Fruit fly (Drosophila melanogaster) whole organism, embryonic: Measurements from ENCODE around the gene Npc2f.

Experiments
- Awh ChIP-seq: fragments of 200-800 bp; sonication (Bioruptor generic); IDR thresholded peaks from 2 replicates; pipeline ENCODE4, ENCODE4 v1.3.6; 2022; ENCODE audit warnings: missing biosample characterization, missing genetic modification characterization
- Blimp-1 ChIP-seq: fragments of 200-800 bp; sonication (Bioruptor generic); optimal IDR thresholded peaks from 3 replicates; lab custom pipeline; 2018; ENCODE audit warnings: missing biosample characterization, missing genetic modification characterization, mild to moderate bottlenecking, moderate library complexity, missing genetic modification reagents
- CG10321 ChIP-seq: fragments of 200-800 bp; sonication (Bioruptor generic); IDR thresholded peaks from 2 replicates; pipeline ENCODE4 v1.3.6; 2022; ENCODE audit warnings: missing biosample characterization, missing genetic modification characterization
- CG10654 ChIP-seq: fragments of 200-800 bp; sonication (Bioruptor generic); optimal IDR thresholded peaks from 2 replicates; lab custom pipeline; 2016; ENCODE audit warnings: missing biosample characterization, missing genetic modification characterization
- CG11085 ChIP-seq: fragments of 200-800 bp; sonication (Bioruptor generic); IDR thresholded peaks from 2 replicates; pipeline ENCODE4 v1.3.6; 2022; ENCODE audit warnings: missing biosample characterization, missing genetic modification characterization
- CG12071 ChIP-seq: fragments of 200-800 bp; sonication (Bioruptor generic); optimal IDR thresholded peaks from 3 replicates; lab custom pipeline; 2018; ENCODE audit warnings: missing biosample characterization, mild to moderate bottlenecking, missing genetic modification characterization
- CG13296 ChIP-seq: fragments of 200-800 bp; sonication (Bioruptor generic); optimal IDR thresholded peaks from 3 replicates; lab custom pipeline; 2018; ENCODE audit warnings: missing biosample characterization, mild to moderate bottlenecking, missing genetic modification characterization
- CG15073 ChIP-seq: fragments of 200-800 bp; sonication (Bioruptor generic); optimal IDR thresholded peaks from 2 replicates; lab custom pipeline; 2016; ENCODE audit warnings: missing biosample characterization, missing genetic modification characterization
- CG16815 ChIP-seq: fragments of 200-800 bp; sonication (Bioruptor generic); optimal IDR thresholded peaks from 3 replicates; lab custom pipeline; 2017; ENCODE audit warnings: missing biosample characterization, mild to moderate bottlenecking, missing genetic modification characterization
- CG18476 ChIP-seq: fragments of 200-800 bp; sonication (Bioruptor generic); optimal IDR thresholded peaks from 2 replicates; lab custom pipeline; 2016; ENCODE audit warnings: missing biosample characterization, mild to moderate bottlenecking, missing genetic modification characterization
- CG2875 ChIP-seq: fragments of 200-800 bp; sonication (Bioruptor generic); optimal IDR thresholded peaks from 2 replicates; lab custom pipeline; 2017; ENCODE audit warnings: missing biosample characterization, mild to moderate bottlenecking, missing genetic modification characterization, missing genetic modification reagents
- CG32532 ChIP-seq: fragments of 200-800 bp; sonication (Bioruptor generic); IDR thresholded peaks from 2 replicates; pipeline ENCODE4 v1.3.6; 2022; ENCODE audit warnings: missing biosample characterization, missing genetic modification characterization
- CG4360 ChIP-seq: fragments of 200-800 bp; sonication (Bioruptor generic); IDR thresholded peaks from 2 replicates; pipeline ENCODE4 v1.3.6; 2022; ENCODE audit warnings: missing biosample characterization, missing genetic modification characterization
- CG7357 ChIP-seq: fragments of 200-800 bp; sonication (Bioruptor generic); IDR thresholded peaks from 3 replicates; pipeline ENCODE4 v1.3.6; 2022; ENCODE audit warnings: missing biosample characterization, missing genetic modification characterization
- CG8478 ChIP-seq: fragments of >200 bp; optimal IDR thresholded peaks from 2 replicates; lab custom pipeline; 2018
- CHES-1-like ChIP-seq: fragments of 200-800 bp; sonication (Bioruptor generic); optimal IDR thresholded peaks from 2 replicates; lab custom pipeline; 2016; ENCODE audit warnings: missing biosample characterization, missing genetic modification characterization
- Dbx ChIP-seq: fragments of 200-800 bp; sonication (Bioruptor generic); IDR thresholded peaks from 3 replicates; pipeline ENCODE4 v1.3.6; 2022; ENCODE audit warnings: missing biosample characterization, missing genetic modification characterization
- Deaf1 ChIP-seq: fragments of 200-800 bp; optimal IDR thresholded peaks from 3 replicates; lab custom pipeline; 2019; ENCODE audit warnings: missing biosample characterization, mild to moderate bottlenecking, missing genetic modification characterization, moderate library complexity
- Dek ChIP-seq: fragments of 200-800 bp; sonication (Bioruptor generic); optimal IDR thresholded peaks from 3 replicates; lab custom pipeline; 2019; ENCODE audit warnings: missing biosample characterization, mild to moderate bottlenecking, missing genetic modification characterization, moderate library complexity
- Dfd ChIP-seq, 2 experiments: fragments of >200 bp; optimal IDR thresholded peaks; 2 replicates each; lab custom pipeline; 2017; ENCODE audit warnings: missing biosample characterization in 2 of 2, missing genetic modification characterization in 2 of 2
- HLH4C ChIP-seq: fragments of 200-800 bp; sonication (Bioruptor generic); IDR thresholded peaks from 3 replicates; pipeline ENCODE4 v1.3.6; 2022; ENCODE audit warnings: missing biosample characterization, missing genetic modification characterization; ENCODE audit not compliant: partially characterized antibody
- Hey ChIP-seq: fragments of 200-800 bp; sonication (Bioruptor generic); optimal IDR thresholded peaks from 3 replicates; lab custom pipeline; 2018; ENCODE audit warnings: missing biosample characterization, mild to moderate bottlenecking, missing genetic modification characterization
- Jarid2 ChIP-seq: fragments of 200-800 bp; sonication (Bioruptor generic); optimal IDR thresholded peaks from 3 replicates; lab custom pipeline; 2017; ENCODE audit warnings: mild to moderate bottlenecking, missing biosample characterization, missing genetic modification reagents, missing genetic modification characterization
- Opbp ChIP-seq: fragments of 200-800 bp; sonication (Bioruptor generic); IDR thresholded peaks from 3 replicates; pipeline ENCODE4 v1.3.6; 2022; ENCODE audit warnings: missing biosample characterization, missing genetic modification characterization; ENCODE audit not compliant: partially characterized antibody
- Optix ChIP-seq: fragments of 200-800 bp; sonication (Bioruptor generic); IDR thresholded peaks from 3 replicates; pipeline ENCODE4 v1.3.6; 2022; ENCODE audit warnings: missing biosample characterization, missing genetic modification characterization
- Ptx1 ChIP-seq: fragments of 200-800 bp; sonication (Bioruptor generic); IDR thresholded peaks from 2 replicates; pipeline ENCODE4 v1.3.6; 2022; ENCODE audit warnings: missing biosample characterization, missing genetic modification characterization
- Scr ChIP-seq: fragments of 200-800 bp; sonication (Bioruptor generic); IDR thresholded peaks from 2 replicates; pipeline ENCODE4 v1.3.6; 2022; ENCODE audit warnings: missing biosample characterization, missing genetic modification characterization; ENCODE audit not compliant: partially characterized antibody
- TFAM ChIP-seq: fragments of 200-800 bp; sonication (Bioruptor generic); optimal IDR thresholded peaks from 2 replicates; lab custom pipeline; 2017; ENCODE audit warnings: missing biosample characterization, missing genetic modification characterization, inconsistent platforms
- Tbp ChIP-seq: fragments of >200 bp; optimal IDR thresholded peaks from 2 replicates; lab custom pipeline; 2018; ENCODE audit warnings: missing biosample characterization, missing genetic modification characterization
- ab ChIP-seq: fragments of 200-800 bp; sonication (Bioruptor generic); optimal IDR thresholded peaks from 2 replicates; lab custom pipeline; 2016; ENCODE audit warnings: missing biosample characterization, missing genetic modification characterization
- bab2 ChIP-seq: fragments of 200-800 bp; sonication (Bioruptor generic); optimal IDR thresholded peaks from 2 replicates; lab custom pipeline; 2016; ENCODE audit warnings: missing biosample characterization, missing genetic modification characterization
- btn ChIP-seq: fragments of 200-800 bp; sonication (Bioruptor generic); optimal IDR thresholded peaks from 2 replicates; lab custom pipeline; 2016; ENCODE audit warnings: missing biosample characterization, missing genetic modification characterization
- cas ChIP-seq: fragments of 200-800 bp; sonication (Bioruptor generic); IDR thresholded peaks from 2 replicates; pipeline ENCODE4 v1.3.6; 2022; ENCODE audit warnings: missing biosample characterization, missing genetic modification characterization
- crol ChIP-seq: fragments of 200-800 bp; sonication (Bioruptor generic); IDR thresholded peaks from 2 replicates; pipeline ENCODE4 v1.3.6; 2022; ENCODE audit warnings: missing biosample characterization, missing genetic modification characterization
- dpn ChIP-seq, 2 experiments: fragments of 200-800 bp; sonication (Bioruptor generic); optimal IDR thresholded peaks; 3 replicates each; lab custom pipeline; 2016; ENCODE audit warnings: missing biosample characterization in 2 of 2, missing genetic modification characterization in 2 of 2
- en ChIP-seq: fragments of 200-800 bp; sonication (Bioruptor generic); optimal IDR thresholded peaks from 2 replicates; lab custom pipeline; 2016; ENCODE audit warnings: missing biosample characterization, missing genetic modification characterization
- eyg ChIP-seq: fragments of 200-800 bp; sonication (Bioruptor generic); optimal IDR thresholded peaks from 3 replicates; lab custom pipeline; 2016; ENCODE audit warnings: missing biosample characterization, missing genetic modification characterization
- hth ChIP-seq: fragments of >200 bp; optimal IDR thresholded peaks from 2 replicates; lab custom pipeline; 2017; ENCODE audit warnings: inconsistent platforms
- jumu ChIP-seq: fragments of 200-800 bp; sonication (Bioruptor generic); optimal IDR thresholded peaks from 3 replicates; lab custom pipeline; 2016; ENCODE audit warnings: missing biosample characterization, missing genetic modification characterization
- kay ChIP-seq: fragments of 200-800 bp; sonication (Bioruptor generic); optimal IDR thresholded peaks from 2 replicates; lab custom pipeline; 2016; ENCODE audit warnings: missing biosample characterization, missing genetic modification characterization
- mam ChIP-seq: fragments of 200-800 bp; sonication (Bioruptor generic); optimal IDR thresholded peaks from 3 replicates; lab custom pipeline; 2016; ENCODE audit warnings: missing biosample characterization, missing genetic modification characterization
- nom ChIP-seq: fragments of 200-800 bp; sonication (Bioruptor generic); optimal IDR thresholded peaks from 2 replicates; lab custom pipeline; 2017; ENCODE audit warnings: missing biosample characterization, missing genetic modification characterization, mild to moderate bottlenecking, moderate library complexity, missing genetic modification reagents
- onecut ChIP-seq: fragments of 200-800 bp; sonication (Bioruptor generic); IDR thresholded peaks from 2 replicates; pipeline ENCODE4 v1.3.6; 2022; ENCODE audit warnings: missing biosample characterization, missing genetic modification characterization
- p53 ChIP-seq: fragments of 200-800 bp; sonication (Bioruptor generic); optimal IDR thresholded peaks from 2 replicates; lab custom pipeline; 2016; ENCODE audit warnings: missing biosample characterization, missing genetic modification characterization
- peb ChIP-seq: fragments of 200-800 bp; sonication (Bioruptor generic); IDR thresholded peaks from 2 replicates; pipeline ENCODE4 v1.3.6; 2022; ENCODE audit warnings: missing biosample characterization, missing genetic modification characterization
- pum ChIP-seq: fragments of 200-800 bp; sonication (Bioruptor generic); optimal IDR thresholded peaks from 2 replicates; lab custom pipeline; 2016; ENCODE audit warnings: missing biosample characterization, missing genetic modification characterization
- row ChIP-seq: fragments of 200-800 bp; sonication (Bioruptor generic); IDR thresholded peaks from 3 replicates; pipeline ENCODE4 v1.3.6; 2022; ENCODE audit warnings: missing biosample characterization, missing genetic modification characterization
- sc ChIP-seq, 3 experiments: fragments of >200 bp in 2 of 3; fragments of 200-800 bp in 1 of 3; sonication (Bioruptor generic) in 1 of 3; optimal IDR thresholded peaks; 2 replicates in 2 of 3; 3 replicates in 1 of 3; lab custom pipeline; 2017; ENCODE audit warnings: mild to moderate bottlenecking in 1 of 3, missing biosample characterization in 1 of 3, missing genetic modification characterization in 1 of 3, missing genetic modification reagents in 1 of 3
- sr ChIP-seq: fragments of 200-800 bp; sonication (Bioruptor generic); IDR thresholded peaks from 3 replicates; pipeline ENCODE4 v1.3.6; 2022; ENCODE audit warnings: missing biosample characterization, missing genetic modification characterization
- tgo ChIP-seq: fragments of 200-800 bp; sonication (Bioruptor generic); IDR thresholded peaks from 3 replicates; pipeline ENCODE4 v1.3.6; 2022; ENCODE audit warnings: missing biosample characterization, missing genetic modification characterization
- wek ChIP-seq: fragments of 200-800 bp; sonication (Bioruptor generic); optimal IDR thresholded peaks from 3 replicates; lab custom pipeline; 2018; ENCODE audit warnings: missing biosample characterization, mild to moderate bottlenecking, missing genetic modification characterization, moderate library complexity
- zfh1 ChIP-seq: fragments of 200-800 bp; sonication (Bioruptor generic); IDR thresholded peaks from 3 replicates; pipeline ENCODE4 v1.3.6; 2022; ENCODE audit warnings: missing biosample characterization, missing genetic modification characterization

Npc2f gene

dm6 chr3R:24169362-24169761 is 31.7 kb downstream of the Npc2f start, which contains the start of gene CG5510 (continued):
- TF ChIP-seq wek (GFP tag; lab: Kevin White, UChicago) (no peak), zfh1 (GFP tag; lab: Robert Waterston, UW) (0 out of 3 replicates have a peak, but pooled peaks have one; percentile 42), sr (GFP tag; lab: Robert Waterston, UW) (no peak), Dek (tag; lab: Kevin White, UChicago) (peak; percentile 32), CG11085 (GFP tag; lab: Robert Waterston, UW) (no peak; the same call in 1 of the 2 replicates), Dfd (GFP tag; optimal IDR thresholded peaks at IDR 0.05; lab: Kevin White, UChicago) (no peak), kay (GFP tag; lab: Kevin White, UChicago) (peak; percentile 87), jumu (peak; percentile 51), CG10654 (GFP tag; lab: Kevin White, UChicago) (no peak), peb (GFP tag; lab: Robert Waterston, UW) (0 out of 2 replicates have a peak, but pooled peaks have one; percentile 11), Hey (tag; lab: Kevin White, UChicago) (no peak), crol (GFP tag; lab: Robert Waterston, UW) (no peak), en (GFP tag; lab: Kevin White, UChicago) (peak; percentile 12), Deaf1 (tag; lab: Kevin White, UChicago) (no peak), dpn (GFP tag; optimal IDR thresholded peaks at IDR 0.05; lab: Kevin White, UChicago) (peak; percentile 46 to 68), onecut (peak; percentile 39; the same call in 1 of the 2 replicates), TFAM (GFP tag; lab: Kevin White, UChicago) (no peak), Blimp-1 (GFP tag; lab: Kevin White, UChicago) (peak; percentile 25), Tbp (no peak), CG32532 (GFP tag; lab: Robert Waterston, UW) (peak; percentile 65), Awh (no peak), CG8478 (lab: Kevin White, UChicago) (no peak), Scr (GFP tag; lab: Robert Waterston, UW) (peak; percentile 96), tgo (GFP tag; lab: Robert Waterston, UW) (peak; percentile 20; the same call in 1 of the 3 replicates), CG16815 (GFP tag; lab: Kevin White, UChicago) (no peak), Dbx (GFP tag; lab: Robert Waterston, UW) (peak; percentile 84), bab2 (GFP tag; lab: Kevin White, UChicago) (no peak), nom (GFP tag; lab: Kevin White, UChicago) (no peak), btn (GFP tag; lab: Kevin White, UChicago) (no peak), CG13296 (GFP tag; lab: Kevin White, UChicago) (no peak), mam (GFP tag; lab: Kevin White, UChicago) (peak; percentile 67), HLH4C (GFP tag; lab: Robert Waterston, UW) (peak; percentile 98), row (peak; percentile 83), p53 (peak; percentile 23), CG10321 (GFP tag; lab: Robert Waterston, UW) (no peak), pum (GFP tag; lab: Kevin White, UChicago) (peak; percentile 52), hth (lab: Kevin White, UChicago) (no peak), CG12071 (GFP tag; lab: Kevin White, UChicago) (no peak), Opbp (GFP tag; lab: Robert Waterston, UW) (peak; percentile 97), ab (GFP tag; lab: Kevin White, UChicago) (peak; percentile 16), CG18476 (GFP tag; lab: Kevin White, UChicago) (peak; percentile 33), Optix (GFP tag; lab: Robert Waterston, UW) (no peak), CHES-1-like (GFP tag; lab: Kevin White, UChicago) (peak; percentile 70), CG7357 (GFP tag; lab: Robert Waterston, UW) (0 out of 3 replicates have a peak, but pooled peaks have one; percentile 32), Ptx1 (GFP tag; lab: Robert Waterston, UW) (peak; percentile 48; the same call in 1 of the 2 replicates), Jarid2 (GFP tag; lab: Kevin White, UChicago) (no peak), CG15073 (GFP tag; lab: Kevin White, UChicago) (no peak), CG4360 (no peak), cas (GFP tag; lab: Robert Waterston, UW) (no peak), CG2875 (GFP tag; lab: Kevin White, UChicago) (no peak), sc (optimal IDR thresholded peaks at IDR 0.05; lab: Kevin White, UChicago) (no peak), sc (GFP tag; optimal IDR thresholded peaks at IDR 0.05; lab: Kevin White, UChicago) (no peak), eyg (peak; percentile 39)
